Fruit fly (Drosophila melanogaster) whole organism, pupa: ENCODE results near the gene Gnmt.

Experiments
- CG10348 ChIP-seq: fragments of 200-800 bp; sonication (Bioruptor generic); IDR thresholded peaks from 2 replicates; pipeline ENCODE4 v1.3.6; 2022; ENCODE audit warnings: missing biosample characterization, missing genetic modification characterization
- CG12605 ChIP-seq: fragments of 200-800 bp; sonication (Bioruptor generic); IDR thresholded peaks from 2 replicates; pipeline ENCODE4 v1.3.6; 2022; ENCODE audit warnings: missing biosample characterization, missing genetic modification characterization
- CG13204 ChIP-seq: fragments of 200-800 bp; sonication (Bioruptor generic); optimal IDR thresholded peaks from 2 replicates; lab custom pipeline; 2018; ENCODE audit warnings: missing biosample characterization, mild to moderate bottlenecking, missing genetic modification characterization, moderate library complexity
- CG15710 ChIP-seq: fragments of 200-800 bp; sonication (Bioruptor generic); optimal IDR thresholded peaks from 2 replicates; lab custom pipeline; 2018; ENCODE audit warnings: missing biosample characterization, mild to moderate bottlenecking, missing genetic modification characterization, moderate library complexity
- CG17806 ChIP-seq: fragments of 200-800 bp; sonication (Bioruptor generic); optimal IDR thresholded peaks from 2 replicates; lab custom pipeline; 2018; ENCODE audit warnings: missing biosample characterization, mild to moderate bottlenecking, missing genetic modification characterization, moderate library complexity
- CG8159 ChIP-seq: fragments of 200-800 bp; sonication (Bioruptor generic); optimal IDR thresholded peaks from 3 replicates; lab custom pipeline; 2018; ENCODE audit warnings: missing biosample characterization, mild to moderate bottlenecking, missing genetic modification characterization, moderate library complexity
- EcR ChIP-seq: fragments of 200-800 bp; sonication (Bioruptor generic); optimal IDR thresholded peaks from 3 replicates; lab custom pipeline; 2019; ENCODE audit warnings: missing biosample characterization, missing genetic modification characterization, mild to moderate bottlenecking, moderate library complexity, missing genetic modification reagents
- Pif1B ChIP-seq: fragments of 200-800 bp; sonication (Bioruptor generic); optimal IDR thresholded peaks from 3 replicates; lab custom pipeline; 2016; ENCODE audit warnings: missing biosample characterization, missing genetic modification characterization
- gl ChIP-seq: fragments of 200-800 bp; sonication (Bioruptor generic); optimal IDR thresholded peaks from 2 replicates; lab custom pipeline; 2018; ENCODE audit warnings: missing biosample characterization, mild to moderate bottlenecking, missing genetic modification characterization
- rn ChIP-seq: fragments of 200-800 bp; sonication (Bioruptor generic); IDR thresholded peaks from 2 replicates; pipeline ENCODE4 v1.3.6; 2022; ENCODE audit warnings: missing biosample characterization, missing genetic modification characterization

- TF ChIP-seq rn (GFP tag; lab: Robert Waterston, UW): no peak
- no peak for TF ChIP-seq EcR (GFP tag; lab: Kevin White, UChicago)
- no peak for TF ChIP-seq CG17806
- TF ChIP-seq gl: no peak
- no peak for TF ChIP-seq Pif1B (GFP tag; lab: Kevin White, UChicago)
- no peak for TF ChIP-seq CG8159 (tag; lab: Kevin White, UChicago)
- TF ChIP-seq CG10348 (GFP tag; lab: Robert Waterston, UW): no peak
- TF ChIP-seq CG12605 (GFP tag; lab: Robert Waterston, UW): no peak
- TF ChIP-seq CG15710 (tag; lab: Kevin White, UChicago): no peak
- TF ChIP-seq CG13204 (GFP tag; lab: Kevin White, UChicago): no peak
These were observed 23.9 kb upstream of the Gnmt start for dm6 chr3R:12650537-12650936.
